Worm (Caenorhabditis elegans) whole organism, young adult: Measurements from ENCODE around the gene srh-290.

Experiments used
- F23B12.7 ChIP-seq: sonication (generic microtip); optimal IDR thresholded peaks from 2 replicates; lab custom pipeline; 2017; ENCODE audit warnings: missing genetic modification characterization, mild to moderate bottlenecking, missing compliant biosample characterization, antibody characterized with exemption, moderate library complexity; ENCODE audit not compliant: insufficient read depth
- dpff-1 ChIP-seq: sonication (generic microtip); optimal IDR thresholded peaks from 2 replicates; lab custom pipeline; 2017; ENCODE audit warnings: mild to moderate bottlenecking, missing genetic modification characterization, missing compliant biosample characterization
- ekl-4 ChIP-seq: fragments of 200-800 bp; sonication (Bioruptor generic); IDR thresholded peaks from 2 replicates; pipeline ENCODE4 v1.3.6; 2022; ENCODE audit warnings: missing genetic modification reagents, missing genetic modification characterization, missing compliant biosample characterization
- madf-6 ChIP-seq: fragments of 200-800 bp; sonication (Bioruptor generic); IDR thresholded peaks from 2 replicates; pipeline ENCODE4 v1.3.6; 2022; ENCODE audit warnings: missing genetic modification reagents, missing genetic modification characterization, missing compliant biosample characterization
- mxl-1 ChIP-seq: sonication (generic microtip); optimal IDR thresholded peaks from 2 replicates; lab custom pipeline; 2016; ENCODE audit warnings: missing genetic modification characterization, missing compliant biosample characterization
- nhr-90 ChIP-seq: sonication (generic microtip); optimal IDR thresholded peaks from 2 replicates; lab custom pipeline; 2016; ENCODE audit warnings: missing genotype, mild to moderate bottlenecking, missing genetic modification characterization, missing compliant biosample characterization
- ztf-3 ChIP-seq: fragments of 200-800 bp; sonication (Bioruptor generic); optimal IDR thresholded peaks from 2 replicates; lab custom pipeline; 2018; ENCODE audit warnings: mild to moderate bottlenecking, missing genetic modification characterization, missing compliant biosample characterization

ce11 chrV:17783542-17783941 lies 6.7 kb upstream of the srh-290 start, which contains the start of gene srab-12:
- TF ChIP-seq F23B12.7 (tag; lab: Kevin White, UChicago) = no peak
- TF ChIP-seq ekl-4 = no peak
- TF ChIP-seq dpff-1 (tag; lab: Kevin White, UChicago) = no peak
- TF ChIP-seq madf-6 (GFP tag; lab: Robert Waterston, UW) = no peak
- TF ChIP-seq mxl-1 (tag; lab: Kevin White, UChicago) = no peak
- TF ChIP-seq ztf-3 (GFP tag; lab: Kevin White, UChicago) = no peak
- TF ChIP-seq nhr-90 (tag; lab: Kevin White, UChicago) = no peak
